Worm (Caenorhabditis elegans) whole organism, mixed stage, embryonic: Measurements from ENCODE around the gene C45G9.5.

Experiments
- ceh-83 ChIP-seq: fragments of 200-800 bp; sonication (Bioruptor generic); optimal IDR thresholded peaks from 2 replicates; lab custom pipeline; 2018; ENCODE audit warnings: mild to moderate bottlenecking, missing genetic modification characterization, missing compliant biosample characterization
- ham-2 ChIP-seq: fragments of 200-800 bp; sonication (Bioruptor generic); optimal IDR thresholded peaks from 2 replicates; lab custom pipeline; 2018; ENCODE audit warnings: mild to moderate bottlenecking, missing genetic modification characterization, missing compliant biosample characterization
- nhr-12 ChIP-seq: fragments of 150-350 bp; optimal IDR thresholded peaks from 2 replicates; lab custom pipeline; 2014; ENCODE audit warnings: missing biosample characterization, missing genetic modification characterization
- nhr-237 ChIP-seq: fragments of 150-350 bp; optimal IDR thresholded peaks from 2 replicates; lab custom pipeline; 2014; ENCODE audit warnings: missing biosample characterization, missing genetic modification characterization
- nhr-28 ChIP-seq: fragments of 150-350 bp; optimal IDR thresholded peaks from 2 replicates; lab custom pipeline; 2014; ENCODE audit warnings: missing biosample characterization, missing genetic modification characterization
- nhr-76 ChIP-seq: sonication (generic microtip); optimal IDR thresholded peaks from 2 replicates; lab custom pipeline; 2017; ENCODE audit warnings: missing biosample characterization, missing genetic modification characterization
- ztf-11 ChIP-seq: fragments of 150-350 bp; optimal IDR thresholded peaks from 2 replicates; lab custom pipeline; 2014; ENCODE audit warnings: missing biosample characterization, missing genetic modification characterization

- TF ChIP-seq ztf-11 (tag; lab: Kevin White, UChicago) (no peak), ceh-83 (GFP tag; lab: Kevin White, UChicago) (no peak), nhr-12 (tag; lab: Kevin White, UChicago) (no peak), nhr-28 (tag; lab: Kevin White, UChicago) (no peak), ham-2 (no peak), nhr-237 (no peak), nhr-76 (tag; lab: Kevin White, UChicago) (no peak)
These were observed at the start of gene C45G9.5 for ce11 chrIII:5047740-5048139.
